Fruit fly (Drosophila melanogaster) whole organism, adult: Measurements from ENCODE around the gene RluA-2.

Experiments
- CG11617 ChIP-seq: fragments of 200-800 bp; sonication (Bioruptor generic); optimal IDR thresholded peaks from 2 replicates; lab custom pipeline; 2017; ENCODE audit warnings: mild to moderate bottlenecking, missing biosample characterization, missing genetic modification reagents, missing genetic modification characterization
- CG12768 ChIP-seq: fragments of 200-800 bp; sonication (Bioruptor generic); optimal IDR thresholded peaks from 2 replicates; lab custom pipeline; 2017; ENCODE audit warnings: missing biosample characterization, missing genetic modification characterization, mild to moderate bottlenecking, moderate library complexity, missing genetic modification reagents
- CG14711 ChIP-seq: fragments of 200-800 bp; sonication (Bioruptor generic); optimal IDR thresholded peaks from 2 replicates; lab custom pipeline; 2018; ENCODE audit warnings: missing biosample characterization, mild to moderate bottlenecking, missing genetic modification characterization, moderate library complexity
- CG1620 ChIP-seq: fragments of 200-800 bp; sonication (Bioruptor generic); optimal IDR thresholded peaks from 2 replicates; lab custom pipeline; 2016; ENCODE audit warnings: missing biosample characterization, missing genetic modification characterization
- CG33017 ChIP-seq: fragments of 200-800 bp; sonication (Bioruptor generic); optimal IDR thresholded peaks from 2 replicates; lab custom pipeline; 2018; ENCODE audit warnings: missing biosample characterization, mild to moderate bottlenecking, missing genetic modification characterization, moderate library complexity
- CG5204 ChIP-seq: fragments of 200-800 bp; sonication (Bioruptor generic); optimal IDR thresholded peaks from 2 replicates; lab custom pipeline; 2016; ENCODE audit warnings: missing biosample characterization, missing genetic modification characterization
- CG7045 ChIP-seq: fragments of 200-800 bp; sonication (Bioruptor generic); optimal IDR thresholded peaks from 2 replicates; lab custom pipeline; 2017; ENCODE audit warnings: missing biosample characterization, mild to moderate bottlenecking, missing genetic modification characterization
- CG7101 ChIP-seq: fragments of 200-800 bp; sonication (Bioruptor generic); optimal IDR thresholded peaks from 2 replicates; lab custom pipeline; 2018; ENCODE audit warnings: missing biosample characterization, mild to moderate bottlenecking, missing genetic modification characterization, moderate library complexity
- Clk ChIP-seq: fragments of 200-800 bp; sonication (Bioruptor generic); optimal IDR thresholded peaks from 2 replicates; lab custom pipeline; 2017; ENCODE audit warnings: missing biosample characterization, missing genetic modification characterization
- Crg-1 ChIP-seq: fragments of 200-800 bp; sonication (Bioruptor generic); optimal IDR thresholded peaks from 2 replicates; lab custom pipeline; 2016; ENCODE audit warnings: missing biosample characterization, missing genetic modification characterization
- Hr96 ChIP-seq: fragments of 200-800 bp; sonication (Bioruptor generic); optimal IDR thresholded peaks from 2 replicates; lab custom pipeline; 2016; ENCODE audit warnings: missing biosample characterization, missing genetic modification characterization
- Mnt ChIP-seq: fragments of 200-800 bp; sonication (Bioruptor generic); optimal IDR thresholded peaks from 2 replicates; lab custom pipeline; 2016; ENCODE audit warnings: missing biosample characterization, mild to moderate bottlenecking, missing genetic modification characterization
- bab1 ChIP-seq: fragments of 200-800 bp; sonication (Bioruptor generic); optimal IDR thresholded peaks from 3 replicates; lab custom pipeline; 2019; ENCODE audit warnings: missing biosample characterization, mild to moderate bottlenecking, missing genetic modification characterization, moderate library complexity
- cic ChIP-seq: fragments of 200-800 bp; sonication (Bioruptor generic); optimal IDR thresholded peaks from 2 replicates; lab custom pipeline; 2017; ENCODE audit warnings: missing biosample characterization, mild to moderate bottlenecking, missing genetic modification characterization, moderate library complexity
- cnc ChIP-seq, 2 experiments: fragments of >200 bp; optimal IDR thresholded peaks; 2 replicates each; lab custom pipeline; 2017
- kay ChIP-seq: fragments of 200-800 bp; sonication (Bioruptor generic); peaks from one replicate; lab custom pipeline; 2016; ENCODE audit warnings: missing biosample characterization, missing genetic modification characterization, borderline replicate concordance
- ovo ChIP-seq: fragments of 200-800 bp; sonication (Bioruptor generic); optimal IDR thresholded peaks from 2 replicates; lab custom pipeline; 2016; ENCODE audit warnings: missing biosample characterization, missing genetic modification characterization
- pad ChIP-seq: fragments of 200-800 bp; sonication (Bioruptor generic); optimal IDR thresholded peaks from 3 replicates; lab custom pipeline; 2017; ENCODE audit warnings: missing biosample characterization, missing genetic modification characterization, mild to moderate bottlenecking, moderate library complexity, missing genetic modification reagents
- tj ChIP-seq: fragments of 200-800 bp; sonication (Bioruptor generic); optimal IDR thresholded peaks from 3 replicates; lab custom pipeline; 2017; ENCODE audit warnings: missing biosample characterization, mild to moderate bottlenecking, missing genetic modification characterization, moderate library complexity
- toe ChIP-seq: fragments of 200-800 bp; sonication (Bioruptor generic); optimal IDR thresholded peaks from 2 replicates; lab custom pipeline; 2016; ENCODE audit warnings: missing biosample characterization, missing genetic modification characterization

The RluA-2 gene

DNA sequence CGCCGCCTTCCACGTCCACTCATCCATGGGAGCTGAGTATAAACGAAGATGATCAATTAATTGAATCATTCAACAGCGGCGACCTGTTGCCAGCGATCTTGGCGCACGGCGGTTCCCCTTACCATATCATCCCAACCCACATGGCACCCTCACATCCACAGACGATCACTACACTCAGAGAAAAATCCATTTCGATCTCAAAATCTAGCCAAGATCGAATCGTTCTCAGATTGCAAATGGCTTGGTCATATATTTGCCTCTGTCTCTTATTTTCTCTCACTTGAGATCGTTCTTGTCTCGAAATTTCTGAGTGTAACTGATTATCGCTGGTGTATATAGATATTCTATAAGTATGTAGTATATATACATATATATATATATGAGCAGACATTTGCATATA is 8.5 kb upstream of the RluA-2 start:
- TF ChIP-seq Clk (GFP tag; lab: Kevin White, UChicago) = no peak
- no peak for TF ChIP-seq cnc (optimal IDR thresholded peaks at IDR 0.05; lab: Kevin White, UChicago)
- TF ChIP-seq CG5204 = no peak
- no peak for TF ChIP-seq CG11617 (GFP tag; lab: Kevin White, UChicago)
- no peak for TF ChIP-seq tj
- TF ChIP-seq kay (GFP tag; lab: Kevin White, UChicago) = peak; percentile 11
- no peak for TF ChIP-seq bab1 (GFP tag; lab: Kevin White, UChicago)
- peak; percentile 15 for TF ChIP-seq CG7045 (GFP tag; lab: Kevin White, UChicago)
- no peak for TF ChIP-seq CG1620 (GFP tag; lab: Kevin White, UChicago)
- no peak for TF ChIP-seq cic
- no peak for TF ChIP-seq pad (GFP tag; lab: Kevin White, UChicago)
- TF ChIP-seq toe (GFP tag; lab: Kevin White, UChicago) = no peak
- TF ChIP-seq Crg-1 (GFP tag; lab: Kevin White, UChicago) = no peak
- no peak for TF ChIP-seq CG7101 (tag; lab: Kevin White, UChicago)
- TF ChIP-seq CG12768 (GFP tag; lab: Kevin White, UChicago) = no peak
- no peak for TF ChIP-seq Hr96 (GFP tag; lab: Kevin White, UChicago)
- TF ChIP-seq Mnt (GFP tag; lab: Kevin White, UChicago) = no peak

DNA sequence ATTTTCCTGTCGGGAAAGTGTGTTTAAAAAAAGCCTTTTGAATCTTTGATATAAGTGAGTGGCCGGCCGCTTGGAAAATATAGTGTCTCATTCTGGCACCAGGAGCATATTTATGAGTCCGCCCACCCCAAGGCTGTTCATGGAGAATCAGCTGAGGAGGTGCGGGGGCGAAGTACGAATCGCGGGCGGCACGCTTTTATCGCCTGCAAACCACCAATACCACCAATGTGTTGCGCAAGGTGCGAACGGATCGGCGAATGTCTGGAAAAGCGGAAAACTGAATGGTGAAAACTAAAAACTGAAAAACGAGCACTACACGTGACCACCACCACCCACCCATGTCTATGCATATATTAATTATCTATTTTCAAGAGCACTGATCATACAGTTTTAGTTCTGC is 7.9 kb upstream of the RluA-2 start:
- TF ChIP-seq ovo (GFP tag; lab: Kevin White, UChicago) (no peak), Crg-1 (GFP tag; lab: Kevin White, UChicago) (no peak), CG1620 (GFP tag; lab: Kevin White, UChicago) (no peak), Mnt (GFP tag; lab: Kevin White, UChicago) (no peak), Clk (GFP tag; lab: Kevin White, UChicago) (no peak), toe (GFP tag; lab: Kevin White, UChicago) (no peak), CG7101 (tag; lab: Kevin White, UChicago) (no peak), CG7045 (GFP tag; lab: Kevin White, UChicago) (no peak), Hr96 (GFP tag; lab: Kevin White, UChicago) (no peak)

DNA sequence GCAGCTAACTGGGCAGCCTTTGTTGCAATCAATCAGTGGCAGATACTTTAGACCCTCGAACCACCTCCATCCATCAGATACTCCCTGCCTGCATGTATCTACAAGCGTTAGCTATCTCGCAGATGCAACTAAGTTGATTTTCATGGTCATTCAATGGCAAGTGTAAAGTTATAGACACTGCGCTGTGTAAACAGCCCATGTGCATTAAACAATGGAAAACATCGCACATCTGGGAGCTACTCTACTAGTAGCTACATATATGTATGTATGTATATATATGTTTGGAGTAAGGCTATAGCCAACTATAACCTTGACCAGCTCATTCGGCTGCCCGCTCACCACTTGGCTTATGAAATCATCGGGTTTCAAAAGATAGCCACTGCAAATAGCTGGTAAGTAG is 6.7 kb upstream of the RluA-2 start:
- TF ChIP-seq pad (GFP tag; lab: Kevin White, UChicago) (no peak), CG14711 (no peak), CG11617 (GFP tag; lab: Kevin White, UChicago) (no peak), ovo (GFP tag; lab: Kevin White, UChicago) (no peak), Crg-1 (GFP tag; lab: Kevin White, UChicago) (no peak), Hr96 (GFP tag; lab: Kevin White, UChicago) (no peak), kay (GFP tag; lab: Kevin White, UChicago) (no peak), Clk (GFP tag; lab: Kevin White, UChicago) (no peak), cic (no peak), CG1620 (GFP tag; lab: Kevin White, UChicago) (no peak), CG33017 (tag; lab: Kevin White, UChicago) (no peak), bab1 (GFP tag; lab: Kevin White, UChicago) (no peak), CG7101 (tag; lab: Kevin White, UChicago) (no peak), CG7045 (GFP tag; lab: Kevin White, UChicago) (no peak), CG12768 (GFP tag; lab: Kevin White, UChicago) (no peak), tj (no peak), Mnt (GFP tag; lab: Kevin White, UChicago) (no peak), cnc (optimal IDR thresholded peaks at IDR 0.05; lab: Kevin White, UChicago) (no peak), CG5204 (no peak), toe (GFP tag; lab: Kevin White, UChicago) (no peak)

dm6 chr2L:10472257-10472656 is 4.6 kb upstream of the RluA-2 start:
- TF ChIP-seq tj (no peak), kay (GFP tag; lab: Kevin White, UChicago) (peak; percentile 67)

dm6 chr2L:10474268-10474678 is 2.6 kb upstream of the RluA-2 start, which contains the start of gene RluA-1:
Gene RluA-1, minus strand, starts transcription at chr2L:10474349.
- TF ChIP-seq pad (GFP tag; lab: Kevin White, UChicago) = peak; percentile 65
- peak; percentile 90 for TF ChIP-seq CG33017 (tag; lab: Kevin White, UChicago)
- peak; percentile 28 for TF ChIP-seq Clk (GFP tag; lab: Kevin White, UChicago)
- peak; percentile 11 for TF ChIP-seq ovo (GFP tag; lab: Kevin White, UChicago)
- TF ChIP-seq Mnt (GFP tag; lab: Kevin White, UChicago) = peak; percentile 54
- TF ChIP-seq CG11617 (GFP tag; lab: Kevin White, UChicago) = peak; percentile 66
- TF ChIP-seq CG12768 (GFP tag; lab: Kevin White, UChicago) = peak; percentile 86
- TF ChIP-seq Hr96 (GFP tag; lab: Kevin White, UChicago) = peak; percentile 61
- TF ChIP-seq CG7101 (tag; lab: Kevin White, UChicago) = peak; percentile 89
- peak; percentile 82 for TF ChIP-seq kay (GFP tag; lab: Kevin White, UChicago)
- TF ChIP-seq toe (GFP tag; lab: Kevin White, UChicago) = no peak
- TF ChIP-seq cic = peak; percentile 4
- peak; percentile 38 for TF ChIP-seq CG1620 (GFP tag; lab: Kevin White, UChicago)
- peak; percentile 59 for TF ChIP-seq Crg-1 (GFP tag; lab: Kevin White, UChicago)
- peak; percentile 93 for TF ChIP-seq CG7045 (GFP tag; lab: Kevin White, UChicago)
- peak; percentile 40 for TF ChIP-seq tj
- TF ChIP-seq cnc (optimal IDR thresholded peaks at IDR 0.05; lab: Kevin White, UChicago) = no peak
- TF ChIP-seq CG14711 = peak; percentile 85
- no peak for TF ChIP-seq CG5204
- TF ChIP-seq bab1 (GFP tag; lab: Kevin White, UChicago) = peak; percentile 76

- no peak for TF ChIP-seq Mnt (GFP tag; lab: Kevin White, UChicago)
These were observed 2.1 kb upstream of the RluA-2 start for dm6 chr2L:10474815-10475214.
